Worm (Caenorhabditis elegans): ENCODE data around the gene mfsd-10.

ce11 chrX:17363491-17363890 is 5.0 kb downstream of the mfsd-10 start:
- TF ChIP-seq unc-42 (tag; optimal IDR thresholded peaks at IDR 0.05) (no peak), pag-3 (tag; optimal IDR thresholded peaks at IDR 0.05; ENCODE audit: borderline replicate concordance) (no peak), rnt-1 (tag; optimal IDR thresholded peaks at IDR 0.05) (no peak), hlh-30 (tag; optimal IDR thresholded peaks at IDR 0.05; ENCODE audit: insufficient read depth) (no peak), ceh-22 (tag; optimal IDR thresholded peaks at IDR 0.05) (no peak), ama-1 (optimal IDR thresholded peaks at IDR 0.05) (no peak), nhr-11 (tag; optimal IDR thresholded peaks at IDR 0.05) (no peak), ceh-9 (tag; optimal IDR thresholded peaks at IDR 0.05) (no peak), lin-11 (tag; optimal IDR thresholded peaks at IDR 0.05) (no peak), sdc-2 (tag; optimal IDR thresholded peaks at IDR 0.05) (no peak), ahr-1 (tag; optimal IDR thresholded peaks at IDR 0.05) (no peak)

Measured in whole organism, late embryonic.